Fruit fly (Drosophila melanogaster) whole organism: ENCODE results near the gene CG9577.
"Not testable (repeated sequence)": the region's sequence is repeated elsewhere in the genome, so short reads cannot be mapped to it uniquely, and the experiment has no call there.

Experiments used
- CG8478 ChIP-seq: fragments of >200 bp; optimal IDR thresholded peaks from 2 replicates; lab custom pipeline; 2018; ENCODE audit warnings: inconsistent platforms
- Dll ChIP-seq: fragments of >200 bp; optimal IDR thresholded peaks from 2 replicates; lab custom pipeline; 2017
- EcR ChIP-seq, 2 experiments: fragments of >200 bp; optimal IDR thresholded peaks; 2 replicates each; lab custom pipeline; 2017; ENCODE audit warnings: missing biosample characterization in 2 of 2, missing genetic modification characterization in 2 of 2, missing genetic modification reagents in 2 of 2
- pan ChIP-seq: fragments of >200 bp; optimal IDR thresholded peaks from 2 replicates; lab custom pipeline; 2017
- psq ChIP-seq: fragments of >200 bp; optimal IDR thresholded peaks from 2 replicates; lab custom pipeline; 2017
- usp ChIP-seq: fragments of >200 bp; optimal IDR thresholded peaks from 2 replicates; lab custom pipeline; 2017; ENCODE audit warnings: missing biosample characterization, missing genetic modification characterization, mixed read lengths

Gene CG9577

DNA sequence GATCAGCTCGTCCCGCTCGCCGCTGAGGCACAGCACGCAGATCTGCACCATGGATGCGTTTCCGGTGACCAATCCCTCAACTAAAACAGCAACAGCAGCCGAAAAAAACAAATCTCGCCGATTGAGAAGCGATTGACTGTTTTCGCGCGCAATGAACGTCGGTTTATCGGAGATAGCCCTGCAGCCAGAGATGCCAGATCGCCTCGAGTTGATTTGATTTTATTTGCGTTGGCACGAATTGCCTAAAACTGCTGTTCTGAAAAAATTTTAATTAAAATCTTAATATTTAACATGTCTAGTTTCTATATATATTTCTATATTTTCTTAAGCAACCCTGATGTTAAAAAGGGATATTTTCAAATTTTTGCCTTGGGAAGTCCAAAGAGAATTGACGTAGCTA, 3.9 kb upstream of the CG9577 start:
- TF ChIP-seq usp (GFP tag; lab: Kevin White, UChicago): no peak
- TF ChIP-seq psq (lab: Kevin White, UChicago): no peak
- TF ChIP-seq pan: no peak
- TF ChIP-seq CG8478 (lab: Kevin White, UChicago): no peak
- TF ChIP-seq Dll: no peak
- no peak for TF ChIP-seq EcR (GFP tag; optimal IDR thresholded peaks at IDR 0.05; lab: Kevin White, UChicago)

DNA sequence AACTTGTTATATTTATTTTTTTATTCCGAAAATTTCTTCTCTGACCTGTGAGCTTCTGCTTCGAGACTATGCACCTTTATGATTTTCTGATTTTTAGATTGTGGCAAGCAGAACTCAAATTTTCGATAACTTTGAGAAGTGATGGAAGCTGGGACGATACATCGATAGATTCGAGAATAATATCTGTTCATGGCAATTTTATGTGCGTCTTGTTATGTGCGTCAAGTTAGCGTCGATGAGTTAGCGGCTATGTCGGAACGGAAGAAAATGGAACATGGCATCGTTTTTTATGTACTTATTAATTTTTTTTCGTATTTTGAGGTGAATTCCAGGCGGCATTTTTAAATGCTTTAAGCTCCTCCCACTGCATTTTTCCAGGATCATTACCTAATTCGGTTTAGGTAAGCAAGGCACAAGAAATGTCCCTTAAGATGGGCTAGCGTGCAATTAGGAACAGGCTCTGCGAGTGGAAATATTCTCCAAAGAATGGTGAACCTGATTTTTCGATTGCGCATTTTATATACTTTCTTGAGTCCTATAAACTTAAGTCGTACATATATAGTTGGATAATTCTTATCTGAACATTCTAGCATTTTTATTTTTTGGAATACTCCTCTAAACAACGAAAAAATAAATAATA, 580 bp upstream of the CG9577 start, which contains the start of gene Phf7:
TSS of gene Phf7 (minus strand) at position 58 of the 640 bp plus-strand sequence.
- TF ChIP-seq Dll (no peak), usp (GFP tag; lab: Kevin White, UChicago) (no peak), psq (lab: Kevin White, UChicago) (no peak), pan (no peak), CG8478 (lab: Kevin White, UChicago) (no peak), EcR (GFP tag; optimal IDR thresholded peaks at IDR 0.05; lab: Kevin White, UChicago) (no peak)

- TF ChIP-seq psq (lab: Kevin White, UChicago) (no peak), usp (GFP tag; lab: Kevin White, UChicago) (no peak), pan (no peak), EcR (GFP tag; optimal IDR thresholded peaks at IDR 0.05; lab: Kevin White, UChicago) (no peak), CG8478 (lab: Kevin White, UChicago) (no peak), Dll (no peak)
Measured at dm6 chrX:20169898-20170297, 3.4 kb downstream of the CG9577 start, which contains the start of the genes CG9581 and CG9578. CG9581 (minus strand) TSS chrX:20169981. CG9578 (plus strand) TSS chrX:20170222.

dm6 chrX:20173464-20173995, 7.1 kb downstream of the CG9577 start, which contains the start of gene AnxB10:
AnxB10 (minus strand) TSS chrX:20173514.
- TF ChIP-seq Dll (no peak), EcR (GFP tag; optimal IDR thresholded peaks at IDR 0.05; lab: Kevin White, UChicago) (no peak), psq (lab: Kevin White, UChicago) (no peak), usp (GFP tag; lab: Kevin White, UChicago) (no peak), CG8478 (lab: Kevin White, UChicago) (no peak), pan (no peak)

- TF ChIP-seq psq (lab: Kevin White, UChicago); usp (GFP tag; lab: Kevin White, UChicago); CG8478 (lab: Kevin White, UChicago): not testable (repeated sequence)
Measured at dm6 chrX:20178538-20178937, 12.1 kb downstream of the CG9577 start, which contains the start of gene Sdic1. Sdic1 (minus strand) TSS chrX:20178638.

DNA sequence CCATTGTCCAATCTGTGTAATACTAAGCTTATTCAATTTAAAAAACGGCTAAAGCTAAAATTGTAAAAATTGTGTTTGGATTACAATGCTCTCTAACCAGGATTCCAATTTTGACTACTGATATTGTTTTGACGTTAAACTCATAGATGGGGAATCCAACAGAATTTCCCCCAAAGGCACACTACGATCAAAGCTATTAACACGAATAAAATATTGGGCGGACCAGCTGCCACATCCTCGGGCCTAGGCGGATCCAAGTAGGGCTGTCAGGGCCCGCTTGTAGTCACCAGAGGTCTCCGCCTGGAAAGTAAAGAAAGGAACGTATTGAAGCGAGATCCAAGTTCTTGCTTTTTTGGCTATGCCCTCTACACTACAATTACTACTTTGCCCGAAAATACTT, 19.9 kb downstream of the CG9577 start, which contains the start of gene Sdic2:
TSS of gene Sdic2 (minus strand) at position 101 of the 400 bp plus-strand sequence.
- not testable (repeated sequence) for TF ChIP-seq psq (lab: Kevin White, UChicago); Dll; usp (GFP tag; lab: Kevin White, UChicago)

- TF ChIP-seq EcR (GFP tag; optimal IDR thresholded peaks at IDR 0.05; lab: Kevin White, UChicago); usp (GFP tag; lab: Kevin White, UChicago); Dll: not testable (repeated sequence)
Measured at dm6 chrX:20194127-20194526, 27.7 kb downstream of the CG9577 start, which contains the start of gene Sdic3. Sdic3 (minus strand) TSS chrX:20194227.

DNA sequence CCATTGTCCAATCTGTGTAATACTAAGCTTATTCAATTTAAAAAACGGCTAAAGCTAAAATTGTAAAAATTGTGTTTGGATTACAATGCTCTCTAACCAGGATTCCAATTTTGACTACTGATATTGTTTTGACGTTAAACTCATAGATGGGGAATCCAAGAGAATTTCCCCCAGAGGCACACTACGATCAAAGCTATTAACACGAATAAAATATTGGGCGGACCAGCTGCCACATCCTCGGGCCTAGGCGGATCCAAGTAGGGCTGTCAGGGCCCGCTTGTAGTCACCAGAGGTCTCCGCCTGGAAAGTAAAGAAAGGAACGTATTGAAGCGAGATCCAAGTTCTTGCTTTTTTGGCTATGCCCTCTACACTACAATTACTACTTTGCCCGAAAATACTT, 35.4 kb downstream of the CG9577 start, which contains the start of gene SdicA:
TSS of gene SdicA (minus strand) at position 101 of the 400 bp plus-strand sequence.
- not testable (repeated sequence) for TF ChIP-seq Dll; psq (lab: Kevin White, UChicago); EcR (GFP tag; optimal IDR thresholded peaks at IDR 0.05; lab: Kevin White, UChicago)

DNA sequence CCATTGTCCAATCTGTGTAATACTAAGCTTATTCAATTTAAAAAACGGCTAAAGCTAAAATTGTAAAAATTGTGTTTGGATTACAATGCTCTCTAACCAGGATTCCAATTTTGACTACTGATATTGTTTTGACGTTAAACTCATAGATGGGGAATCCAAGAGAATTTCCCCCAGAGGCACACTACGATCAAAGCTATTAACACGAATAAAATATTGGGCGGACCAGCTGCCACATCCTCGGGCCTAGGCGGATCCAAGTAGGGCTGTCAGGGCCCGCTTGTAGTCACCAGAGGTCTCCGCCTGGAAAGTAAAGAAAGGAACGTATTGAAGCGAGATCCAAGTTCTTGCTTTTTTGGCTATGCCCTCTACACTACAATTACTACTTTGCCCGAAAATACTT, 43.0 kb downstream of the CG9577 start, which contains the start of gene SdicB:
TSS of gene SdicB (minus strand) at position 101 of the 400 bp plus-strand sequence.
- not testable (repeated sequence) for TF ChIP-seq usp (GFP tag; lab: Kevin White, UChicago); psq (lab: Kevin White, UChicago); pan

DNA sequence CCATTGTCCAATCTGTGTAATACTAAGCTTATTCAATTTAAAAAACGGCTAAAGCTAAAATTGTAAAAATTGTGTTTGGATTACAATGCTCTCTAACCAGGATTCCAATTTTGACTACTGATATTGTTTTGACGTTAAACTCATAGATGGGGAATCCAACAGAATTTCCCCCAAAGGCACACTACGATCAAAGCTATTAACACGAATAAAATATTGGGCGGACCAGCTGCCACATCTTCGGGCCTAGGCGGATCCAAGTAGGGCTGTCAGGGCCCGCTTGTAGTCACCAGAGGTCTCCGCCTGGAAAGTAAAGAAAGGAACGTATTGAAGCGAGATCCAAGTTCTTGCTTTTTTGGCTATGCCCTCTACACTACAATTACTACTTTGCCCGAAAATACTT, 50.7 kb downstream of the CG9577 start, which contains the start of gene SdicC:
TSS of gene SdicC (minus strand) at position 101 of the 400 bp plus-strand sequence.
- TF ChIP-seq psq (lab: Kevin White, UChicago); Dll; pan: not testable (repeated sequence)
